Worm (Caenorhabditis elegans): Measurements from ENCODE around the gene F41B4.3.

- TF ChIP-seq cebp-1 (GFP tag; IDR thresholded peaks at IDR 0.05) (no peak), cebp-1 (tag; optimal IDR thresholded peaks at IDR 0.05) (no peak), atf-7 (tag; optimal IDR thresholded peaks at IDR 0.05) (no peak), lin-35 (GFP tag; optimal IDR thresholded peaks at IDR 0.05) (no peak), attf-6 (GFP tag; IDR thresholded peaks at IDR 0.05) (no peak), B0261.1 (tag; optimal IDR thresholded peaks at IDR 0.05) (no peak), egl-18 (GFP tag; IDR thresholded peaks at IDR 0.05) (no peak), ztf-6 (GFP tag; IDR thresholded peaks at IDR 0.05) (no peak), K12H6.12 (tag; optimal IDR thresholded peaks at IDR 0.05) (no peak), zfh-2 (GFP tag; conservative IDR thresholded peaks at IDR 0.05) (no peak), ztf-26 (tag; optimal IDR thresholded peaks at IDR 0.05) (no peak), ceh-27 (GFP tag; optimal IDR thresholded peaks at IDR 0.05) (no peak), sptf-2 (GFP tag; optimal IDR thresholded peaks at IDR 0.05) (no peak)
Observed at ce11 chrX:6822552-6822951, 13.4 kb downstream of the F41B4.3 start.

Measured in whole organism, young adult.